Fruit fly (Drosophila melanogaster): ENCODE results near the gene CG18788.

- TF ChIP-seq sv (GFP tag; optimal IDR thresholded peaks at IDR 0.05) (no peak), dl (GFP tag; optimal IDR thresholded peaks at IDR 0.05; ENCODE audit: insufficient read depth in 1 of 2, partially characterized antibody in 2 of 2) (no peak), usp (GFP tag; optimal IDR thresholded peaks at IDR 0.05) (no peak), h (GFP tag; optimal IDR thresholded peaks at IDR 0.05) (no peak), sage (GFP tag; optimal IDR thresholded peaks at IDR 0.05) (no peak), GATAd (GFP tag; optimal IDR thresholded peaks at IDR 0.05) (no peak), psq (GFP tag; optimal IDR thresholded peaks at IDR 0.05) (no peak), br (GFP tag; optimal IDR thresholded peaks at IDR 0.05) (no peak), HLH106 (tag; optimal IDR thresholded peaks at IDR 0.05) (no peak), Dfd (GFP tag; optimal IDR thresholded peaks at IDR 0.05) (no peak), Mio (GFP tag; optimal IDR thresholded peaks at IDR 0.05) (no peak), N (GFP tag; optimal IDR thresholded peaks at IDR 0.05) (no peak), pan (optimal IDR thresholded peaks at IDR 0.05) (no peak)
Measured at dm6 chr2L:11989729-11990128, 44.3 kb upstream of the CG18788 start, which contains the start of the genes zuc and dgt2.

Measured in whole organism, wandering third instar larva.